Fruit fly (Drosophila melanogaster) S2 (cell line): ENCODE measurements around the gene Pfdn2.
A peak's percentile ranks its signal among the peaks of the same experiment; 100 is the strongest.

Source experiments
- CG8478 ChIP-seq: fragments of >200 bp; optimal IDR thresholded peaks from 2 replicates; lab custom pipeline; 2018
- CTCF ChIP-seq, 2 experiments: fragments of >200 bp; optimal IDR thresholded peaks; 2 replicates each; lab custom pipeline; 2018

Pfdn2 gene

DNA sequence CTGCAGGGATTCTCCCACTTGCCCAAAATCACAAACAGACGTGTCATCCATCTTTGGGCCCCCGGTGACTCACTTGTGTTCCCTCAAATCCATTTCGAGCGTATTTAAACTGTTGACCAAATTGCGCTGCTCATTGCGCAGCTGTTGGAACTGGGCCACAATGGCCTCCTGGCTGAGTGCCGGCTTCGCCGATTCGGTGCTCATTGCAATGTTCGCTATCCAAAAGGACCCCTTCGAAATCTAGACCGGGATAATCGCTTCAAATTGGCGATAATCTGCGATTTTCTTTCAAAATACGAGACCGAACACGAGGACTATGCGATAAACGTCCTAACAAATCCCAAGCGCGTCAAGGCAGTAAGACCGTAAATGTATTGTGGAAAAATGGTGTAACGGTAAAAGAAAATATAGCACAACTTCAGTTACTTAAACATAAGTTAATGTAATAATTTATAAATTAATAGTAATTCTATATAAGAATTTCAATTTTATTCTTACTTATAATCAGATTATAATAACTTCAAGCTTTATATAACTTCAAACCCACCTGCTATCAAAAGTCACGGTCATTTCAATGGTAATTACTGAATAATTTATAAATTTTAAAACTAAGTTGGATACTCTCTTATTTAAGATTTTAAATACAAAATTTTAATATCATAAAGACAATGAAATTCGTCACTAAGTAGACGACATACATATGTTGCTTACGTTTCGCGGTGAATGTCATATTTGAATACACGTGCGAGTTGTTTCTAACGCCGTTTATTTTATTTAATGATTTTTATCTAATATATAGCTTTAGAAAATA, at the start of gene Pfdn2, which contains the start of gene Noc1:
TSS of gene Pfdn2 (minus strand) at position 346 of the 811 bp plus-strand sequence.
TSS of gene Noc1 (plus strand) at position 727 of the 811 bp plus-strand sequence.
- TF ChIP-seq CG8478 (lab: Kevin White, UChicago) = no peak

DNA sequence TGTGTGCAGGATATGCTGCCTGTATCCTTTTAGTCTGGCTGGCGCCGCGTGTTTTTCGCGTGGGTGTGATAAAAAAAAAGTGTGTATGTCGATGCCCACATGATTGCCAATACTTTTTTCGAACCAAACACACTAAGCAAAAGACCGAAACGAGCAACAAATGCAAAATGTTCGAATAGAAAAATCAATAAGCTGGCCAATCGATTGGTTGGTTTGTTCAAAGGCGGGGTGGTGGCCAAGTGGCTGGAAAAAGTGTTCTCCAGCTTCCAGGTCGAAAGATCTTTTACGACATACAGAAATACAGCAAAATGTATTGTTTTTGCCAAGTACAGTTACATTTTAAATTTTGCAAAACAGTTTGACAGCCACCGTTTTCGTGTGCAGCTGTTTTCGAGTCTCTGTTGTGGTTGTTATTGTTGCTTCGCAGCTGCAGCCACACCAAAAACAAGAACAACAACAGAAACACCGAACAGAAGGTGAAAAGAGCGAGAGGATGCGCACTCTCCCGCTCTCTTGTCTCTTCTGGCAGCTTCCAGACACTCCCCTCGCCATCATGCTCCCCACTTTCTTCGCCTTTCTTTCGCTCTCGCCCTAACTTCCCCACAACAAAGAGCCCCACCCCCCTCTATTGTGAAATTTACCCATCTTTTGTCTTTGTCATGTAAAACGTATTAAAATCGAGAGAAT, 49.6 kb upstream of the Pfdn2 start:
- no peak for TF ChIP-seq CTCF (optimal IDR thresholded peaks at IDR 0.05; lab: Kevin White, UChicago)
- TF ChIP-seq CG8478 (lab: Kevin White, UChicago) = no peak

DNA sequence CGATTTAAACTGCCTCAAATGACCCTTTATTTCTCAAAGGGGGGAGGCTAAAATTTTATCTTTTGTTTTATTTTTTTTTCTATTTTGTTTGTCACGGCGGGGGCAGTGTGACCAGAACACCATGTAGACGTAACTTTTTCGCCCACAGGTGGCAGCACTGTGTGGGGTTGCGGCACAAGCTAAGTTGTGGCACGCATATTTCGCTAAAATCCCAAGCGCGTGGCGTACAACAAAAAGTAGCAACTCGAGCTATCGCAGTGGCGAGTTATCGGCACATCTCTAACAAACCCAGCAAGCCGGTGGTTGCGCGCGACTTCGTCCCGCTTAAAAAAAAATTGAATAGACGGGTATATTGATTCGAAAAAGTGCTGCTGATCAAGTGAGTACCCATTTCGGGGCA, 48.9 kb upstream of the Pfdn2 start, which contains the start of the genes Ufd1 and NaPi-III:
TSS of gene Ufd1 (minus strand) at position 129 of the 400 bp plus-strand sequence.
TSS of gene NaPi-III (plus strand) at position 261 of the 400 bp plus-strand sequence.
- no peak for TF ChIP-seq CG8478 (lab: Kevin White, UChicago)
- peak; percentile 96 for TF ChIP-seq CTCF (optimal IDR thresholded peaks at IDR 0.05; lab: Kevin White, UChicago)

DNA sequence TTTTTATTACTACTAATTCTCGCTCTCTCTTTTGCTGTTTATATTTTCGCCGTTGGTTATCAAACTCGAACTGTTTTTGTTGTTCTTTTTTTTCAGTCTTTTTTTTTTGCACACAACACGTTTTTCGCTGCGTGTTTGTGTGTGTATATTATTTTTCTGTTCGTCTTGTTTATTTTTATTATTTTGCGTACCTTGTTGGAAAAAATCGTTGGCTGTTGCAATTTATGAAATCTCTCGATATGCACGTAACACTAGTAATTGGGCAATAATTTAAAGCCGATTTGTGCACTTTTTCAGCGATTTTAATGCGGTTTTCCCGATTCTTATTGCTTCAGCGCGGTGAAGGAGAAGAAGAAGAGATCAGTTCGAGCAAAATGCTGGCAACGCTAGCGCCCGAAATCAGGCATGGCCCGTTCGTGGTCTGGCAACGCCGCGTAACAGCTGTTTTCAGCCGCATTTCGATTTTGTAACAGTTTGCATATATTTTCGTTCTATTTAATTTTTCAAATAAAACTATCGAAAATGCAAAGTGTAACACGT, 46.3 kb upstream of the Pfdn2 start, which contains the start of the genes FoxK and mRpL2:
TSS of gene FoxK (minus strand) at position 365 of the 540 bp plus-strand sequence.
TSS of gene mRpL2 (plus strand) at position 429 of the 540 bp plus-strand sequence.
- no peak for TF ChIP-seq CG8478 (lab: Kevin White, UChicago)
- peak; percentile 44 to 51 for TF ChIP-seq CTCF (optimal IDR thresholded peaks at IDR 0.05; lab: Kevin White, UChicago)

DNA sequence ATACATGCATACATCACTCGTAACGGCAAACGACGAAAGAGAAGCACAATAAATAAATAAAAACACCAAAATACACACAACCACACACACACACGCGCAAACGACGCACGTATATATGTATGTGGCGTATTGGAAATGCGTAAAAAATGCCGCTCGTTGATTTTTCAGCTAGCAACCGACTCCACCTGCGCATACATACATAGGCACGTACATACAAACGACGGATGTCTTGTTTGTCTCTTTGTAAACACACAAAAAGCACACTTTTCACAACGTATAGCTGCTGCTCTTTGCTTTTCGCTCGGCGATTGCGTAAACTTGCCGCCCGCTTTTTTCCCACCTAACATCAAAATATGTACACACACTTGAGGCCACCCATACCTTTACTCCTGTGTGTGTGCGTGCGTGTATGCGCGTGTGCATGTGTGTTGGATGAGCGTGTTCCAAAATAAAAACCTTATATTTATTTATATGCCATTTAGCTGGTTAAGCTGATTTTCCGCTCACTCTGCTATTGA, 45.8 kb upstream of the Pfdn2 start:
- TF ChIP-seq CG8478 (lab: Kevin White, UChicago) (no peak), CTCF (optimal IDR thresholded peaks at IDR 0.05; lab: Kevin White, UChicago) (no peak)

DNA sequence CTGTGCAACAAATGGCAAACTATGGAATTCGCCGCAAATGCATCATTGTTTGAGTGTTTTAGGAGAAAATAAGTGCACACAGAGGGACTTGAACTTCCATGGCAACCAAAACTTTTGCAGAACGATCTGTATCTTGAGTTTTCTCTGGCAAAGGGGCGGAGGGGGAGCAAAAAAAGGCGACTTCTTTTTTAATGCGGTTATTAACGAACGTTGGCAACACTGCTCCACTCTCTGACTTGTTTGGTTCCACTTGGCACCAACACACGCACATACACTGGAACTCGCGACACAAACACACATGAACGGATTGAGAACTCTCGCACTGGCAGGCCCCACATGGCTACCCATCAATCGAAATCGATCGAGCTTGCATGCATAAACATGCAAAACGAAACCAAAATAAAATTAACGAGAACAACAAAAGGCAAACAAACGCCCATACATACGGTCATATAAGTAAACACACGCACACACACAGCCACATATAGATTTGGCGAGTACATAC, 45.3 kb upstream of the Pfdn2 start:
- no peak for TF ChIP-seq CTCF (optimal IDR thresholded peaks at IDR 0.05; lab: Kevin White, UChicago)
- TF ChIP-seq CG8478 (lab: Kevin White, UChicago) = no peak

DNA sequence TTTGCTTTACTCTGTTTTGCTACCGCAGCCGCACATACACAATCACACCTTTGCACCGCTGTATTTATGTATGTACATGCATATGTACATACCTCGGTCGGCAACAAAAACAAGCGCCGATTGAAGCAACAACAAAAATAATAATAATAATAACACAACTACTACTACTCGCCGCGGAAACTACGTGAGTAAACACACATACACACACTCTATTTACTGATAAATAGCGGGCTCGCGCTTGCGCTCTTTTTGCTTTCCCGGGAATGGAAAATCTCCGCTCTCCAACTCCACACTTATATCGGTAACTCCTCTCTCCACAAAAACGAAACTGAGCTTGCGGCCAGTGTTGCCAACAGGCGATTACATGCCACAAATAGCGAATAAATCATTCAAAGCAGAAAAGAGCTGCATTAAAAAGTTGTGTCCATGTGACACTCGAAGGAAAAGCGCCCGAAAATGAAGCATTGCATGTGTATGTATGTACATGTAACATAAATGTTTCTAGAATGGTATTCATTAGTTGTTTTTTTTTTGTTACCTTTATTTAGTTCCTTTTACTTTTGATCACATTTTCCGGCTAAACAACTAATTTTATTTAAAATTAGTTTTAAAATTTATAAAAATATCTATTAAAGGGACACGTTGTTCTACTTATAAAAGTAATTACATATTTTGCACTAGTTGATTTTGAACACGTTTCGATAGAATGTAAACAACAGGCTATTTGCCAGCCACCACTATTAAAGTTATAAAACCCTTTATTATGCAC, 44.6 kb upstream of the Pfdn2 start:
- no peak for TF ChIP-seq CG8478 (lab: Kevin White, UChicago)

DNA sequence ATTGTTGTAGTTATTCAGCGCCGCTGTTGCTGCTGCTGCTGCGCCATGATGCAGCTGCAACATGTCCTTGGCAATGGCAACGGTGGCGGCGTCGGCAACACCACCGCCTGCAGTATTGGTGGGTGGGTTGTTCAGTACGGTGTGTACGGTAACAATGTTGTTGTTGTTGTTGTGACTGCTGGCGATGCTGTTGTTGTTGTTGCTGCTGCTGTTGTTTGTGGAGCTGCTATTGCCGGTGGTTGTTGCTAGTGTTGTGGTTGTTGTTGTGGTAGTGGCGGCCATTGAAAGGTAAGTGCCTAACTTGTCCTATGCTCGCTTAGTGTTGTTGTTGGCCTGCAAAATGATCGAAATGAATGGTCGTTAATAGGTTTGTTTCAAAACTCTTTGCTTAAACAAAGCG, 43.5 kb upstream of the Pfdn2 start:
- TF ChIP-seq CTCF (optimal IDR thresholded peaks at IDR 0.05; lab: Kevin White, UChicago) (no peak), CG8478 (lab: Kevin White, UChicago) (no peak)

DNA sequence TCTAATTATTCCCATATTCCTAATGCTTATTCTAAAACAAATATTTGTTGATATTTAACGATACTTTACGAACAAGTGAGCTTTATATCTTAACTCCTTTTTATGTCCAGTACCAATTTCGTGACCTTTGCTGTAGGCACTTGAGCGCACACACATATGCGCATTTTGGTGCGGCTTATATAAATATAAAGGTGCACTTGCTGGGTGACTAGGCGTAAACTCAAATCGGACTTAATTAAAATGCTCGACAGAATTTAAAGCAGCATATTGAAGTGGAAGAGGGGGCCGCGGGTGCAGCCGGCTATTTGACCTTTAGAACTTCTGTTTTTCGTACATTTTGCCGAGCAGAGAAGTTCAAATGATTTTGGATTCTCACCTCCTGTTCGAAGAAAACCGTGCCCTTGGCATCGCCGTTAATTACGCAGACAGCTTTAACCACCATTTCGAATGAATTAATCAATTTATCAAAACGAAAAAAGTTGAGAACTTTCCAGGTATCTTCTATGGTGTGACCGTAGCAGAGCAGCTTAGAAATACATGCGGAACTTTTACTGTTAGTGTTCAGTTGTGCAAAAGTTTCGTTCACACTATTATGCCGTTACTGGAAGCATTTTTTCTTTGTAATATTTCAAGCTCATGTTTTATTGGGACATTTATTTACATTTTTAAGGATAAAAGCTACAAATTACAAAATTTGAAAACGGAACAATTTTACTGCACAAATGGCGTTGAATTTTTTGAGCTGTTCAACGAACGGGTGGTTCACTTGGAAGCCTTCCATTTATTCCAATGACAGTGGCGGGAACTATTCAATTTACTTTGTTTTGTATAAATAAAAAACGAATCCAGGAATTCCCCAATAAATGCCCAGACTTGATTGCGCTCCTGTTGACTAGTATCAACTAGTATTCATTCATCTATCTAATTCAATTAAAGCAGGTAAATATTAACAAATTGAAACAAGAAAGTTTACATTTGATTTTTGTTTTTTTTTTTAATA, 39.3 kb upstream of the Pfdn2 start, which contains the start of gene Sod1:
TSS of gene Sod1 (minus strand) at position 543 of the 1,000 bp plus-strand sequence.
- no peak for TF ChIP-seq CTCF (optimal IDR thresholded peaks at IDR 0.05; lab: Kevin White, UChicago)
- no peak for TF ChIP-seq CG8478 (lab: Kevin White, UChicago)

DNA sequence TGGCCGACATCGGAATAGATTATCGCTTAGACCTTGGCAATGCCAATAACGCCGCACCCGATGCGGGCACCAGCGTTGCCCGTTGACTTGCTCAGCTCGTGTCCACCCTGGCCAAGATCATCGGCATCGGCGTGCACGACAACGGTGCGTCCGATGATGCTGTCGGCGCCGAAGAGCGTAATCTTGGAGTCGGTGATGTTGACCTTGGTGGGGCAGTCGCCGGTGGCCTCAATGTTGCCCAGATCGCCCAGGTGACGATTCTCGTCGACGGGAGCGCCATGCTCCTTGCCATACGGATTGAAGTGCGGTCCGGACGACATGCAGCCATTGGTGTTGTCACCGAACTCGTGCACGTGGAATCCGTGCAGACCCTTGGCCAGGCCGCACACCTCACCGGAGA, 38.2 kb upstream of the Pfdn2 start:
- TF ChIP-seq CG8478 (lab: Kevin White, UChicago) = no peak
- TF ChIP-seq CTCF (optimal IDR thresholded peaks at IDR 0.05; lab: Kevin White, UChicago) = no peak

DNA sequence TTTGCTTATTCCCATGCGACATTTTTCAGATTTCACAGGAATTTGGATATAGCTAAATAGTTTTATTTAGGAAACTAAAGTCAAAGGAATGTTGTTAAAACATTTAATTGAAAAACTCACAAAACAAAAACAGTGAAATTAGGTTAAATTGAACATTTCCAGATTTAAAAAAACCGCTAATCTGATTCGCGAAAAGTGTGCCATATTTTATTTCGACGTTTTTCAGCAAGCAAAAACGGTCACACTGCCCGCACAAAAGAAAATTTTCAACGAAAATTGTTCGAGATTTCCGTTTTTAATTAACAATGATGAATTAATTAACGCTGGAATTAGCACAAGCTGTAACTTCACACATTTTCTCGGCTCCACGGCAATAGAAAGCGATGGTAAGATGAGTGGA, 35.3 kb upstream of the Pfdn2 start, which contains the start of the genes CG34012 and emei:
TSS of gene CG34012 (minus strand) at position 52 of the 400 bp plus-strand sequence.
TSS of gene emei (plus strand) at position 237 of the 400 bp plus-strand sequence.
- TF ChIP-seq CG8478 (lab: Kevin White, UChicago) (no peak), CTCF (optimal IDR thresholded peaks at IDR 0.05; lab: Kevin White, UChicago) (no peak)

DNA sequence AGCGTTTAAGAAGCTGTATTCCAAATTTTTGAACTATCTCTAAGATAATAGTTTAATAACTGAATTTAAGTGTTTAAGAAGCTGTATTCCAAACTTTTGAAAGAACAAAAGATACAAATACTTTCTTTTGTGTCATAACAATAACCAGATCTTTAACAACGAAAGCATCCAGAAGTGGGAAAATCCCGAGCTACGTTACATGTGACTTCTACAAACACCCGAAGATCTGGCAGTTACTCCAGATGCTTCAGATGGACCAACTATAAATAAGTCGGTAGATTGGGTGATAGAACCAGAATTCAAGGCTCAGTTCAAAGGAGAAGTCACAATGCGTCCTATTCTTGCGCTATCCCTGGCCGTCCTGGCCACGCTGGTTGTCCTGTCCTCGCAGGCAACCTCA, 33.7 kb upstream of the Pfdn2 start, which contains the start of gene CG12522:
TSS of gene CG12522 (plus strand) at position 301 of the 400 bp plus-strand sequence.
- TF ChIP-seq CTCF (optimal IDR thresholded peaks at IDR 0.05; lab: Kevin White, UChicago) = no peak
- TF ChIP-seq CG8478 (lab: Kevin White, UChicago) = no peak
